Fruit fly (Drosophila melanogaster): ENCODE measurements around the gene CG14692.

Gene CG14692

DNA sequence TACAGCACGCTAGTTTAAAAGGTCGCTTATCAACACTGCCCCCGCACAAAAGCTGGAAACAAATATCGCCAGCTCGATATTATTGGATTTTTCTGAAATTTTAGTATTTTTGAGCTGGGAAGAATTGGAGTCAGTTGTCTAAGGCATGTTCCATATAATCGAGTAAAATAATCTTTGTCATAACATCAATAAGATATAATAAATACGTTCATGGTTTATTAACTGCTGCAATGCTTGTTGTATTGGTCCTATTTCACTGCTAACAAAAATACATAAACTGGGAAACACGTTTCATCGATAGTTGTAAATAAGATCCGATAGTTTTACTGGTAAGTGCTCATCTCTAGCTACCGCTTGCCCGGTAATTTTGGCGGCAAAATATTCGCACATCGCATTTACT is 15.6 kb downstream of the CG14692 start, which contains the start of the genes Art1 and Mcm5 (continued):
- TF ChIP-seq CG4424 (GFP tag; optimal IDR thresholded peaks at IDR 0.05) (peak; percentile 54), cad (GFP tag; optimal IDR thresholded peaks at IDR 0.05) (no peak), aop (GFP tag; IDR thresholded peaks at IDR 0.05) (no peak), CG17186 (GFP tag; optimal IDR thresholded peaks at IDR 0.05) (peak; percentile 82), knrl (GFP tag; IDR thresholded peaks at IDR 0.05; ENCODE audit: partially characterized antibody) (peak; percentile 98), CHES-1-like (GFP tag; optimal IDR thresholded peaks at IDR 0.05) (peak; percentile 74), hkb (optimal IDR thresholded peaks at IDR 0.05) (no peak), hkb (GFP tag; IDR thresholded peaks at IDR 0.05) (no peak), CTCF (GFP tag; optimal IDR thresholded peaks at IDR 0.05) (peak; percentile 39), ttk (GFP tag; IDR thresholded peaks at IDR 0.05) (no peak), kni (GFP tag; optimal IDR thresholded peaks at IDR 0.05) (no peak), inv (GFP tag; IDR thresholded peaks at IDR 0.05; ENCODE audit: partially characterized antibody) (peak; percentile 91), Mad (GFP tag; optimal IDR thresholded peaks at IDR 0.05) (peak; percentile 59), CG17361 (GFP tag; IDR thresholded peaks at IDR 0.05) (no peak; the same call in 2 of the 3 replicates), mam (GFP tag; optimal IDR thresholded peaks at IDR 0.05) (peak; percentile 52), h (optimal IDR thresholded peaks at IDR 0.05) (no peak), Gsc (GFP tag; IDR thresholded peaks at IDR 0.05) (no peak), HmgD (GFP tag; optimal IDR thresholded peaks at IDR 0.05) (no peak), CG34422 (GFP tag; IDR thresholded peaks at IDR 0.05) (peak; percentile 51; the same call in 1 of the 3 replicates), gt (GFP tag; IDR thresholded peaks at IDR 0.05) (no peak), fd102C (GFP tag; optimal IDR thresholded peaks at IDR 0.05) (no peak), Chrac-16 (GFP tag; optimal IDR thresholded peaks at IDR 0.05) (peak; percentile 26), CG9817 (tag; optimal IDR thresholded peaks at IDR 0.05) (peak; percentile 45), en (GFP tag; optimal IDR thresholded peaks at IDR 0.05) (no peak), CG12299 (tag; optimal IDR thresholded peaks at IDR 0.05) (no peak), D19A (tag; optimal IDR thresholded peaks at IDR 0.05) (no peak), trh (GFP tag; optimal IDR thresholded peaks at IDR 0.05) (no peak), Dfd (GFP tag; optimal IDR thresholded peaks at IDR 0.05) (no peak), CG16779 (GFP tag; IDR thresholded peaks at IDR 0.05) (no peak), amos (GFP tag; IDR thresholded peaks at IDR 0.05; ENCODE audit: partially characterized antibody) (peak; percentile 86), CG8281 (tag; optimal IDR thresholded peaks at IDR 0.05) (no peak), wek (GFP tag; optimal IDR thresholded peaks at IDR 0.05) (no peak), zen2 (GFP tag; IDR thresholded peaks at IDR 0.05; ENCODE audit: partially characterized antibody) (peak; percentile 75; the same call in 2 of the 3 replicates), al (GFP tag; IDR thresholded peaks at IDR 0.05) (0 out of 2 replicates have a peak, but pooled peaks have one; percentile 31), CG10565 (GFP tag; optimal IDR thresholded peaks at IDR 0.05) (no peak), CG17829 (tag; optimal IDR thresholded peaks at IDR 0.05) (peak; percentile 49), Hr3 (GFP tag; optimal IDR thresholded peaks at IDR 0.05) (no peak), CG10543 (GFP tag; optimal IDR thresholded peaks at IDR 0.05) (no peak), crp (GFP tag; optimal IDR thresholded peaks at IDR 0.05) (peak in 1 of 2 experiments; percentile 49), cg (GFP tag; optimal IDR thresholded peaks at IDR 0.05) (no peak), Xrp1 (GFP tag; IDR thresholded peaks at IDR 0.05) (no peak), CG17328 (GFP tag; IDR thresholded peaks at IDR 0.05) (no peak), ato (GFP tag; IDR thresholded peaks at IDR 0.05; ENCODE audit: partially characterized antibody) (0 out of 2 replicates have a peak, but pooled peaks have one; percentile 29), Oli (tag; optimal IDR thresholded peaks at IDR 0.05) (no peak), CG5953 (GFP tag; IDR thresholded peaks at IDR 0.05) (no peak), Pdp1 (GFP tag; optimal IDR thresholded peaks at IDR 0.05) (peak in 1 of 2 experiments; percentile 49), CrebB (tag; optimal IDR thresholded peaks at IDR 0.05) (no peak), CG6683 (GFP tag; optimal IDR thresholded peaks at IDR 0.05) (no peak), nau (GFP tag; optimal IDR thresholded peaks at IDR 0.05) (no peak), CG10147 (GFP tag; optimal IDR thresholded peaks at IDR 0.05) (peak; percentile 64), Max (GFP tag; optimal IDR thresholded peaks at IDR 0.05) (peak; percentile 83), pzg (GFP tag; optimal IDR thresholded peaks at IDR 0.05) (peak; percentile 78)
